Fruit fly (Drosophila melanogaster) whole organism, prepupa: ENCODE measurements around the gene PpV.
A peak's percentile ranks its signal among the peaks of the same experiment; 100 is the strongest.

Experiments
- Blimp-1 ChIP-seq: fragments of 200-800 bp; sonication (Bioruptor generic); optimal IDR thresholded peaks from 3 replicates; lab custom pipeline; 2017; ENCODE audit warnings: missing biosample characterization, missing genetic modification characterization, mild to moderate bottlenecking, moderate library complexity, missing genetic modification reagents
- CG10631 ChIP-seq: fragments of 200-800 bp; sonication (Bioruptor generic); optimal IDR thresholded peaks from 2 replicates; lab custom pipeline; 2016; ENCODE audit warnings: missing biosample characterization, missing genetic modification characterization
- CG10669 ChIP-seq: fragments of 200-800 bp; sonication (Bioruptor generic); optimal IDR thresholded peaks from 3 replicates; lab custom pipeline; 2018; ENCODE audit warnings: missing biosample characterization, mild to moderate bottlenecking, missing genetic modification characterization, moderate library complexity
- CG11294 ChIP-seq: fragments of 200-800 bp; sonication (Bioruptor generic); IDR thresholded peaks from 2 replicates; pipeline ENCODE4 v1.3.6; 2022; ENCODE audit warnings: missing biosample characterization, missing genetic modification characterization
- CG15336 ChIP-seq: fragments of 200-800 bp; sonication (Bioruptor generic); IDR thresholded peaks from 2 replicates; pipeline ENCODE4 v1.3.6; 2022; ENCODE audit warnings: missing biosample characterization, missing genetic modification characterization
- CG1621 ChIP-seq: fragments of 200-800 bp; sonication (Bioruptor generic); optimal IDR thresholded peaks from 3 replicates; lab custom pipeline; 2018; ENCODE audit warnings: missing biosample characterization, mild to moderate bottlenecking, missing genetic modification characterization
- CG16779 ChIP-seq: fragments of 200-800 bp; sonication (Bioruptor generic); optimal IDR thresholded peaks from 3 replicates; lab custom pipeline; 2017; ENCODE audit warnings: missing biosample characterization, mild to moderate bottlenecking, missing genetic modification characterization
- CG31627 ChIP-seq: fragments of 200-800 bp; sonication (Bioruptor generic); optimal IDR thresholded peaks from 3 replicates; lab custom pipeline; 2016; ENCODE audit warnings: missing biosample characterization, missing genetic modification characterization
- CG32006 ChIP-seq: fragments of 200-800 bp; sonication (Bioruptor generic); optimal IDR thresholded peaks from 3 replicates; lab custom pipeline; 2017; ENCODE audit warnings: missing biosample characterization, mild to moderate bottlenecking, missing genetic modification characterization
- CG3919 ChIP-seq: fragments of 200-800 bp; sonication (Bioruptor generic); optimal IDR thresholded peaks from 3 replicates; lab custom pipeline; 2016; ENCODE audit warnings: missing biosample characterization, missing genetic modification characterization
- CG6163 ChIP-seq: fragments of 200-800 bp; sonication (Bioruptor generic); IDR thresholded peaks from 3 replicates; pipeline ENCODE4 v1.3.6; 2022; ENCODE audit warnings: missing biosample characterization, missing genetic modification characterization
- CG6276 ChIP-seq: fragments of 200-800 bp; sonication (Bioruptor generic); optimal IDR thresholded peaks from 2 replicates; lab custom pipeline; 2017; ENCODE audit warnings: missing biosample characterization, mild to moderate bottlenecking, missing genetic modification characterization
- CG6808 ChIP-seq: fragments of 200-800 bp; sonication (Bioruptor generic); optimal IDR thresholded peaks from 3 replicates; lab custom pipeline; 2017; ENCODE audit warnings: missing biosample characterization, missing genetic modification characterization, mild to moderate bottlenecking, moderate library complexity, missing genetic modification reagents
- CG6854 ChIP-seq: fragments of 200-800 bp; sonication (Bioruptor generic); optimal IDR thresholded peaks from 2 replicates; lab custom pipeline; 2017; ENCODE audit warnings: missing biosample characterization, mild to moderate bottlenecking, missing genetic modification characterization
- CG7368 ChIP-seq: fragments of 200-800 bp; sonication (Bioruptor generic); optimal IDR thresholded peaks from 3 replicates; lab custom pipeline; 2016; ENCODE audit warnings: missing biosample characterization, missing genetic modification characterization
- CG8119 ChIP-seq: fragments of 200-800 bp; sonication (Bioruptor generic); IDR thresholded peaks from 3 replicates; pipeline ENCODE4 v1.3.6; 2022; ENCODE audit warnings: missing biosample characterization, missing genetic modification characterization
- CG9139 ChIP-seq: fragments of 200-800 bp; sonication (Bioruptor generic); optimal IDR thresholded peaks from 3 replicates; lab custom pipeline; 2017; ENCODE audit warnings: missing biosample characterization, mild to moderate bottlenecking, missing genetic modification characterization
- Eip75B ChIP-seq: fragments of 200-800 bp; sonication (Bioruptor generic); optimal IDR thresholded peaks from 3 replicates; lab custom pipeline; 2016; ENCODE audit warnings: missing biosample characterization, missing genetic modification characterization
- Eip78C ChIP-seq: fragments of 200-800 bp; sonication (Bioruptor generic); peaks from one replicate; lab custom pipeline; 2016; ENCODE audit warnings: missing biosample characterization, missing genetic modification characterization
- Eip93F ChIP-seq: fragments of 200-800 bp; sonication (Bioruptor generic); optimal IDR thresholded peaks from 2 replicates; lab custom pipeline; 2016; ENCODE audit warnings: missing biosample characterization, mild to moderate bottlenecking, missing genetic modification characterization
- Ets21C ChIP-seq: fragments of 200-800 bp; sonication (Bioruptor generic); optimal IDR thresholded peaks from 3 replicates; lab custom pipeline; 2016; ENCODE audit warnings: missing biosample characterization, missing genetic modification characterization
- Ets96B ChIP-seq: fragments of 200-800 bp; optimal IDR thresholded peaks from 2 replicates; lab custom pipeline; 2019; ENCODE audit warnings: missing biosample characterization, mild to moderate bottlenecking, missing genetic modification characterization, moderate library complexity
- Gug ChIP-seq: fragments of 200-800 bp; sonication (Bioruptor generic); IDR thresholded peaks from 2 replicates; pipeline ENCODE4 v1.3.6; 2022; ENCODE audit warnings: missing biosample characterization, missing genetic modification characterization
- Hr39 ChIP-seq: fragments of 200-800 bp; sonication (Bioruptor generic); optimal IDR thresholded peaks from 2 replicates; lab custom pipeline; 2016; ENCODE audit warnings: missing biosample characterization, missing genetic modification characterization
- Sox102F ChIP-seq: fragments of 200-800 bp; sonication (Bioruptor generic); optimal IDR thresholded peaks from 2 replicates; lab custom pipeline; 2016; ENCODE audit warnings: missing biosample characterization, mild to moderate bottlenecking, missing genetic modification characterization
- Sox14 ChIP-seq: fragments of 200-800 bp; sonication (Bioruptor generic); optimal IDR thresholded peaks from 3 replicates; lab custom pipeline; 2016; ENCODE audit warnings: missing biosample characterization, missing genetic modification characterization
- Sox15 ChIP-seq: fragments of 200-800 bp; sonication (Bioruptor generic); optimal IDR thresholded peaks from 3 replicates; lab custom pipeline; 2016; ENCODE audit warnings: missing biosample characterization, missing genetic modification characterization
- achi ChIP-seq: fragments of 200-800 bp; sonication (Bioruptor generic); optimal IDR thresholded peaks from 3 replicates; lab custom pipeline; 2016; ENCODE audit warnings: missing biosample characterization, missing genetic modification characterization
- dac ChIP-seq: fragments of 200-800 bp; sonication (Bioruptor generic); optimal IDR thresholded peaks from 2 replicates; lab custom pipeline; 2017; ENCODE audit warnings: missing biosample characterization, mild to moderate bottlenecking, missing genetic modification characterization
- dsx ChIP-seq: fragments of 200-800 bp; optimal IDR thresholded peaks from 3 replicates; lab custom pipeline; 2019; ENCODE audit warnings: missing biosample characterization, mild to moderate bottlenecking, missing genetic modification characterization, moderate library complexity; ENCODE audit not compliant: poor library complexity, severe bottlenecking
- eg ChIP-seq: fragments of 200-800 bp; sonication (Bioruptor generic); IDR thresholded peaks from 3 replicates; pipeline ENCODE4 v1.3.6; 2022; ENCODE audit warnings: missing biosample characterization, missing genetic modification characterization
- esn ChIP-seq: fragments of 200-800 bp; sonication (Bioruptor generic); optimal IDR thresholded peaks from 2 replicates; lab custom pipeline; 2016; ENCODE audit warnings: missing biosample characterization, mild to moderate bottlenecking, missing genetic modification characterization, moderate library complexity
- fd59A ChIP-seq: fragments of 200-800 bp; sonication (Bioruptor generic); optimal IDR thresholded peaks from 2 replicates; lab custom pipeline; 2017; ENCODE audit warnings: missing biosample characterization, mild to moderate bottlenecking, missing genetic modification characterization, missing genetic modification reagents
- fkh ChIP-seq: fragments of 200-800 bp; sonication (Bioruptor generic); optimal IDR thresholded peaks from 3 replicates; lab custom pipeline; 2017; ENCODE audit warnings: missing biosample characterization, mild to moderate bottlenecking, missing genetic modification characterization, moderate library complexity
- lz ChIP-seq: fragments of 200-800 bp; sonication (Bioruptor generic); optimal IDR thresholded peaks from 3 replicates; lab custom pipeline; 2016; ENCODE audit warnings: missing biosample characterization, missing genetic modification characterization
- net ChIP-seq: fragments of 200-800 bp; sonication (Bioruptor generic); optimal IDR thresholded peaks from 3 replicates; lab custom pipeline; 2016; ENCODE audit warnings: missing biosample characterization, missing genetic modification characterization
- pdm3 ChIP-seq: fragments of 200-800 bp; sonication (Bioruptor generic); optimal IDR thresholded peaks from 3 replicates; lab custom pipeline; 2016; ENCODE audit warnings: missing biosample characterization, missing genetic modification characterization
- salr ChIP-seq, 2 experiments: fragments of 200-800 bp; sonication (Bioruptor generic); optimal IDR thresholded peaks; 3 replicates each; lab custom pipeline; 2016 to 2018; ENCODE audit warnings: missing biosample characterization in 2 of 2, missing genetic modification characterization in 2 of 2, mild to moderate bottlenecking in 1 of 2
- ss ChIP-seq, 2 experiments: fragments of 200-800 bp; sonication (Bioruptor generic); optimal IDR thresholded peaks; 2 replicates in 1 of 2; 3 replicates in 1 of 2; lab custom pipeline; 2017 to 2018; ENCODE audit warnings: mild to moderate bottlenecking in 2 of 2, missing biosample characterization in 2 of 2, missing genetic modification characterization in 2 of 2, moderate library complexity in 1 of 2
- svp ChIP-seq: fragments of 200-800 bp; sonication (Bioruptor generic); peaks from one replicate; lab custom pipeline; 2016; ENCODE audit warnings: missing biosample characterization, missing genetic modification characterization
- topi ChIP-seq: fragments of 200-800 bp; sonication (Bioruptor generic); optimal IDR thresholded peaks from 3 replicates; lab custom pipeline; 2016; ENCODE audit warnings: missing biosample characterization, missing genetic modification characterization
- vri ChIP-seq: fragments of 200-800 bp; sonication (Bioruptor generic); optimal IDR thresholded peaks from 3 replicates; lab custom pipeline; 2016; ENCODE audit warnings: missing biosample characterization, mild to moderate bottlenecking, missing genetic modification characterization

PpV gene

DNA sequence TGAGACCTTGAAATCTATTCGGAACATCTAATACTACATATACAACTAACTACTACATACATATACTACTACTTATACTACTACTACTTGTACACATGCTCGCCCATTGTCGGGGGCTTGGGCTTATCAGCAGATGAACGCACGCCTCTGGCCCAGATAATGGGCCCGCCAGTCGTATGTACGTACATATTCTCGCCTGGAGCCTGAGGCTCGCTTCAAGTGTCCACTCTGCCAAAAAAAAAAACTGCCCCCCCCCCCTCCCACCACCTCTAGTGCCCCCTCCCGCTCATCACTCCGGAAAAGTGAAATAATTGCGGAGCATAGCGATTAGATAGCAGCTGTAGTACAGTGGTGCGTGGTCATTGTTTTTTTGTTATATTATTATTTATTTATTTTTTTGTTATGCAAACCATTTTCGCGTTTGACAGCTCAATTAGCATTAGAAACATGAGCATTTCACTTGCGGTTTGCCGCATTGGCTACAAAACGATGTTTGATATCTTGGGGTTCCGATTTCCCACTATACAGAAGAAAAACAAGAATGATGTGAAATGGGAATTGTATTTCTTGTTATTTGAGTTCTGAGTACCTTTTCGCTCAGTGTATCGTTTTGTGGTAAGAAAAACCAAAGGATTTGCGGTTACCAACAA, 15.8 kb downstream of the PpV start (continued):
- no peak for TF ChIP-seq CG16779
- TF ChIP-seq topi (GFP tag; lab: Kevin White, UChicago), result peak; percentile 16
- peak in 1 of 2 experiments; percentile 41 for TF ChIP-seq salr (GFP tag; optimal IDR thresholded peaks at IDR 0.05; lab: Kevin White, UChicago)
- TF ChIP-seq CG7368, result peak; percentile 24
- TF ChIP-seq achi (GFP tag; lab: Kevin White, UChicago), result peak; percentile 57
- TF ChIP-seq pdm3 (GFP tag; lab: Kevin White, UChicago), result peak; percentile 43
- TF ChIP-seq Eip75B (GFP tag; lab: Kevin White, UChicago), result no peak
- TF ChIP-seq CG6276 (GFP tag; lab: Kevin White, UChicago), result peak; percentile 61
- no peak for TF ChIP-seq net
- TF ChIP-seq esn (GFP tag; lab: Kevin White, UChicago), result peak; percentile 46
- TF ChIP-seq CG15336, result peak; percentile 73
- TF ChIP-seq Sox15 (GFP tag; lab: Kevin White, UChicago), result peak; percentile 30
- TF ChIP-seq CG10631, result peak; percentile 47
- TF ChIP-seq CG1621 (tag; lab: Kevin White, UChicago), result no peak
- TF ChIP-seq CG6854 (GFP tag; lab: Kevin White, UChicago), result no peak
- no peak for TF ChIP-seq Ets21C
- TF ChIP-seq Blimp-1 (GFP tag; lab: Kevin White, UChicago), result no peak
- TF ChIP-seq dsx, result no peak
- TF ChIP-seq, all 60 proteins: peak for 38

DNA sequence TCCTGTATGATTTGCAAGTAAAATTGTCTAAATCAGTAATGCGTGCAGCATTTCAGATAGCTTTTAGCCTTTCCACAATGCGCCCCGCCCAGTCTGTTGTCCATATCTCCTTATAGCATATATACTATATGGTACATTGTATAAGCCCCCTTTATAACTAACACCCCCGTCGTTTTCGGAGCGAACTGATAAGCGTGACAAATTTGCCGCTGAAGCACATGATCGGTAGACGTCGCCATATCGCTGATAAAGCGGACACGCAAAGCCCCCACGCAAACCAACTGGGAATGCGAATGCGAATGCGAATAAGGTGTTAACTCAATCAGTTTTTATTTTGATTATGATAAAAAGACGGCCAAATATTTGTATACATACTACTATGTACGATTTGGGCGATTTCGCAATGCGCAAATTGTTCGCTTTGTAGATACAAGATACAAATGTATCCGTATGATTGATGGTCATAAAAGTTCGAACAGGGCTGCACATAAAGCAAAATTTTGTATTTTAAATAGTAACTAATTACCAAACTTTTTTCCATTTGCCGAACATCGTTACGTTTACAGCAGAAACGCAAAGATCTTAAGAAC, 17.5 kb downstream of the PpV start:
- no peak for TF ChIP-seq Gug
- TF ChIP-seq svp (GFP tag; lab: Kevin White, UChicago), result peak; percentile 62
- peak; percentile 82 for TF ChIP-seq vri (GFP tag; lab: Kevin White, UChicago)

DNA sequence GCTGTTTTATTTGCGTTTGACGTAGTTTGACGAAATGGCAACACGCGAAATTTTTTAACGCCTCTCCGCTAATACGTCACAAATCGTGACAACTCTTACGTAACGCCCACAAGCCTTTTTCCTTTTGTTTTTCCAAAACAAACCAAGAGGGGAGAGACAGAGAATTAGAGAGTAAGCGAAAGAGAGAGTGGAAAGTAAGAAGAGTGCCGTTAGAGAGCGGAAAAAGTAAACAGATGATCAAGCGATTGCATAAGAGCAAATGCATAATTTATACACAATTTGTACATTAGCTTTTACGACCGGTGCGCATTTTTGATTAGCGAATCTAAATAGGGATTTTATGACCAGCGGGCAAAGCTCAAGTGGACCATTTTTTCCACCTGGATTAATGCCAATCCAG, 18.6 kb downstream of the PpV start:
- TF ChIP-seq CG6276 (GFP tag; lab: Kevin White, UChicago) (peak; percentile 65), vri (GFP tag; lab: Kevin White, UChicago) (peak; percentile 22), CG15336 (0 out of 2 replicates have a peak, but pooled peaks have one; percentile 6), dac (GFP tag; lab: Kevin White, UChicago) (no peak), Sox102F (GFP tag; lab: Kevin White, UChicago) (no peak), eg (peak; percentile 20; the same call in 1 of the 3 replicates)

DNA sequence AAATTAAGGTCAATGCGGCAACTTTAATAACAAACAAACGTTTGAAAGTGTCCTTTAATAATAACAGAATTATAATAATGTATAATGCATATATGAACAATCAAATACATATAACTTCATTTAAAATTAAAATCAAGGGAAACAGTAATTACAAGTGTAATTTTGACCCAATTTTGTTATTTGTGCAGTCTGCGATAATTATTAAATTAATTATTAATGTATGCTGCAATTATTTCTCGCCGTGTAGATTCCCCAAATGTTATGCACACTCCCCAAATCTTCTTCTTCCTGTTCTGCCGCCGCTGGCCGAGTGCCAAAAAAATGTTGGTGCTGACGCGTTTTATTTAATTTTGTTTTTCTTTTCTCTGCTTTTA, 19.1 kb downstream of the PpV start:
- TF ChIP-seq CG9139 (GFP tag; lab: Kevin White, UChicago) (peak; percentile 4), CG15336 (peak; percentile 68), fkh (peak; percentile 36), CG10669 (GFP tag; lab: Kevin White, UChicago) (peak; percentile 52), Blimp-1 (GFP tag; lab: Kevin White, UChicago) (peak; percentile 65), ss (GFP tag; optimal IDR thresholded peaks at IDR 0.05; lab: Kevin White, UChicago) (peak in 1 of 2 experiments; percentile 40), fd59A (GFP tag; lab: Kevin White, UChicago) (peak; percentile 24), Eip93F (peak; percentile 15), CG32006 (GFP tag; lab: Kevin White, UChicago) (peak; percentile 72), dac (GFP tag; lab: Kevin White, UChicago) (peak; percentile 17), CG11294 (GFP tag; lab: Robert Waterston, UW) (peak; percentile 52; the same call in 1 of the 2 replicates), net (peak; percentile 74), Sox14 (peak; percentile 26), CG31627 (GFP tag; lab: Kevin White, UChicago) (peak; percentile 57), CG3919 (GFP tag; lab: Kevin White, UChicago) (peak; percentile 71), Sox15 (GFP tag; lab: Kevin White, UChicago) (peak; percentile 44), CG6163 (GFP tag; lab: Robert Waterston, UW) (peak; percentile 71), CG16779 (no peak), CG6808 (peak; percentile 44), Eip78C (GFP tag; lab: Kevin White, UChicago) (peak; percentile 86), lz (GFP tag; lab: Kevin White, UChicago) (peak; percentile 64), topi (GFP tag; lab: Kevin White, UChicago) (peak; percentile 70), Sox102F (GFP tag; lab: Kevin White, UChicago) (peak; percentile 69), Ets21C (no peak), CG8119 (GFP tag; lab: Robert Waterston, UW) (peak; percentile 82), Hr39 (GFP tag; lab: Kevin White, UChicago) (peak; percentile 24), Gug (peak; percentile 57), CG6854 (GFP tag; lab: Kevin White, UChicago) (no peak), Ets96B (tag; lab: Kevin White, UChicago) (peak; percentile 54), svp (GFP tag; lab: Kevin White, UChicago) (peak; percentile 86)
